Worm (Caenorhabditis elegans) whole organism, midembryonic: ENCODE data around the gene cbd-1.

Source experiments
- T22C8.4 ChIP-seq: fragments of 200-800 bp; sonication (Bioruptor generic); IDR thresholded peaks from 2 replicates; pipeline ENCODE4 v1.3.6; 2022; ENCODE audit warnings: missing genetic modification characterization, missing compliant biosample characterization
- cog-1 ChIP-seq: sonication (generic microtip); optimal IDR thresholded peaks from 2 replicates; lab custom pipeline; 2016; ENCODE audit warnings: missing genetic modification characterization, missing compliant biosample characterization
- flt-1 ChIP-seq: fragments of 200-800 bp; sonication (Bioruptor generic); IDR thresholded peaks from 2 replicates; pipeline ENCODE4 v1.3.6; 2022; ENCODE audit warnings: missing genetic modification characterization, missing compliant biosample characterization
- klf-2 ChIP-seq: fragments of 200-800 bp; sonication (Bioruptor generic); conservative IDR thresholded peaks from 2 replicates; pipeline ENCODE4 v1.3.6; 2022; ENCODE audit warnings: missing genetic modification reagents, missing genetic modification characterization, missing compliant biosample characterization
- med-1 ChIP-seq: sonication (generic microtip); optimal IDR thresholded peaks from 2 replicates; lab custom pipeline; 2017; ENCODE audit warnings: missing genetic modification characterization, mild to moderate bottlenecking, missing compliant biosample characterization, antibody characterized with exemption, missing genetic modification reagents; ENCODE audit not compliant: insufficient read depth
- ref-1 ChIP-seq: fragments of 200-800 bp; sonication (Bioruptor generic); conservative IDR thresholded peaks from 2 replicates; pipeline ENCODE4 v1.3.6; 2022; ENCODE audit warnings: missing genetic modification reagents, missing genetic modification characterization, missing compliant biosample characterization
- tab-1 ChIP-seq: fragments of 200-800 bp; sonication (Bioruptor generic); IDR thresholded peaks from 2 replicates; pipeline ENCODE4 v1.3.6; 2022; ENCODE audit warnings: missing genetic modification characterization, missing compliant biosample characterization
- ztf-23 ChIP-seq: fragments of 200-800 bp; sonication (Bioruptor generic); IDR thresholded peaks from 2 replicates; pipeline ENCODE4 v1.3.6; 2022; ENCODE audit warnings: missing genetic modification reagents, missing genetic modification characterization, missing compliant biosample characterization
- ztf-29 ChIP-seq: fragments of 200-800 bp; sonication (Bioruptor generic); IDR thresholded peaks from 2 replicates; pipeline ENCODE4 v1.3.6; 2022; ENCODE audit warnings: missing genetic modification reagents, missing genetic modification characterization, missing compliant biosample characterization

DNA sequence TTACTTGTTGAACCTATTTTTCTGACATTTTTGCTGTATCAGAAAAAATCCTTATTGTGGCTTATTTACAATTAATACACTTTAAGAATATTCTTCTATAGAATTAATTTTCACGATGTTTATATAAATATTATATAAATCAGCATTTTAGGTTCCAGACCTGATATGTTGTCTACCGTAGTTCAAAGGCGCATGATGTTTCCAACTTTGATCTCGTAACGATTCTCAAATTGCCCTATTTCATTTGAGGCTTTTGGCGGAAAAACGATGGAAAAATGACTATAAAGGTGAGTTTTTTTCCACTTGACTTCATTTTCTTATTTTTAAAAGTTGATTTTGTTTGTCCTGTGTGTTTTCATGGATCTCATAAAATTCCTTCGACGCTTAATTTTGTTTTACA, 37.3 kb downstream of the cbd-1 start, which contains the start of gene gfat-2:
- TF ChIP-seq flt-1, result no peak
- TF ChIP-seq ztf-29, result no peak
- TF ChIP-seq ref-1, result no peak
- no peak for TF ChIP-seq ztf-23 (GFP tag; lab: Robert Waterston, UW)
- TF ChIP-seq med-1 (GFP tag; lab: Kevin White, UChicago), result no peak
- TF ChIP-seq tab-1 (GFP tag; lab: Robert Waterston, UW), result no peak
- no peak for TF ChIP-seq cog-1 (tag; lab: Kevin White, UChicago)
- TF ChIP-seq T22C8.4 (GFP tag; lab: Robert Waterston, UW), result no peak
- no peak for TF ChIP-seq klf-2 (GFP tag; lab: Robert Waterston, UW)
